Worm (Caenorhabditis elegans): ENCODE results near the gene epg-9.

The epg-9 gene

DNA sequence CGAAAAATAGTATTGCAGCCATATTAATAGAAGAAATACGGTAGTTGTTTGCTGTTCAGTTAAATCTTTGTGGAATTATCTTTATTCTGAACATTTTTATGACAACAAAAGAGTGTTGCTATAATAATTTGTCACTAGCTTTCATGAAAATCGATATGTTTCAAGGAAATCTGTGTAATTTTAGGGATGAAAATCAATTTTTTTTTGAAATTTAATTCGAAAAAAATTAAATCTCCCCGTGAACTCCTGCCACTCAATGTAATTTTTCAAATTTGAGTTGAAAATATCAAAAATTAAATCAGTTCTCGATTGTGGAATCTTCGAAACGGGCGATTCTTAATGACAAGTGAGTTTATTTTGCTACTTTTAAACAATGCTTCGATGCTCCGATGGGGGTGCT, 39.6 kb upstream of the epg-9 start, which contains the start of gene Y69A2AR.46:
Gene Y69A2AR.46 (plus strand): TSS at position 301 of the 400 bp plus-strand sequence.
- TF ChIP-seq hmg-11 (tag; optimal IDR thresholded peaks at IDR 0.05) = no peak
- TF ChIP-seq pha-4 (tag; optimal IDR thresholded peaks at IDR 0.05) = no peak
- TF ChIP-seq nhr-28 (tag; optimal IDR thresholded peaks at IDR 0.05) = no peak
- TF ChIP-seq mdl-1 (tag; optimal IDR thresholded peaks at IDR 0.05) = no peak
- no peak for TF ChIP-seq sea-2 (GFP tag; optimal IDR thresholded peaks at IDR 0.05)
- TF ChIP-seq zag-1 (tag; optimal IDR thresholded peaks at IDR 0.05) = no peak
- TF ChIP-seq jun-1 (tag; optimal IDR thresholded peaks at IDR 0.05) = no peak
- no peak for TF ChIP-seq fkh-2 (tag; optimal IDR thresholded peaks at IDR 0.05)
- TF ChIP-seq pqm-1 (tag; optimal IDR thresholded peaks at IDR 0.05) = no peak
- TF ChIP-seq ceh-9 (tag; optimal IDR thresholded peaks at IDR 0.05) = no peak
- no peak for TF ChIP-seq lin-15B (tag; optimal IDR thresholded peaks at IDR 0.05)
- no peak for TF ChIP-seq mml-1 (tag; optimal IDR thresholded peaks at IDR 0.05)

DNA sequence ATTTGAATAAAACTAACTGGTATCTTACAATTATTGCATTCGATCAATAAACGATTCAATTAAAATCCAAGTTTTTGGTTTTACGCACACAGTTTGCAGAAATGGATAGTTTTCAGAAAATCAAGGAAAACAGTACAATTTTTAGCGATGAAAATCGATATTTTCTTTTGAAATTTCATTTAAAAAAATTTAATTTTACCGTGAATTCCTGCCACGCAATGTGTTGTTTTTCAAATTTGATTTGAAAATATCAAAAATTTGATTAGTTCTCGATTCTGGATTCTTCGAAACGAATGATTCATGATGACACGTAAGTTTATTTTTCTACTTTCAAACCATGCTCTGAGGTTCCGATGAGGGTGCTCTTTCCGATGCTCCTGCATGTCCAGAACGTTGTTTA, 38.9 kb upstream of the epg-9 start, which contains the start of gene Y69A2AR.50:
Gene Y69A2AR.50 (plus strand): TSS at position 301 of the 400 bp plus-strand sequence.
- TF ChIP-seq ceh-82 (tag; optimal IDR thresholded peaks at IDR 0.05) = no peak
- no peak for TF ChIP-seq lsy-12 (tag; optimal IDR thresholded peaks at IDR 0.05)
- no peak for TF ChIP-seq elt-1 (tag; optimal IDR thresholded peaks at IDR 0.05)
- no peak for TF ChIP-seq aly-2 (tag; optimal IDR thresholded peaks at IDR 0.05)
- TF ChIP-seq elt-2 (tag; optimal IDR thresholded peaks at IDR 0.05) = no peak
- TF ChIP-seq ztf-4 (tag; optimal IDR thresholded peaks at IDR 0.05) = no peak
- TF ChIP-seq fos-1 (tag; optimal IDR thresholded peaks at IDR 0.05) = no peak
- TF ChIP-seq unc-39 (tag; optimal IDR thresholded peaks at IDR 0.05) = no peak
- TF ChIP-seq lin-39 (tag; optimal IDR thresholded peaks at IDR 0.05) = no peak
- TF ChIP-seq fkh-2 (tag; optimal IDR thresholded peaks at IDR 0.05) = no peak
- no peak for TF ChIP-seq nhr-25 (tag; optimal IDR thresholded peaks at IDR 0.05)
- no peak for TF ChIP-seq nhr-67 (tag; optimal IDR thresholded peaks at IDR 0.05)
- no peak for TF ChIP-seq skn-1 (tag; optimal IDR thresholded peaks at IDR 0.05)
- TF ChIP-seq ztf-11 (tag; optimal IDR thresholded peaks at IDR 0.05) = no peak

DNA sequence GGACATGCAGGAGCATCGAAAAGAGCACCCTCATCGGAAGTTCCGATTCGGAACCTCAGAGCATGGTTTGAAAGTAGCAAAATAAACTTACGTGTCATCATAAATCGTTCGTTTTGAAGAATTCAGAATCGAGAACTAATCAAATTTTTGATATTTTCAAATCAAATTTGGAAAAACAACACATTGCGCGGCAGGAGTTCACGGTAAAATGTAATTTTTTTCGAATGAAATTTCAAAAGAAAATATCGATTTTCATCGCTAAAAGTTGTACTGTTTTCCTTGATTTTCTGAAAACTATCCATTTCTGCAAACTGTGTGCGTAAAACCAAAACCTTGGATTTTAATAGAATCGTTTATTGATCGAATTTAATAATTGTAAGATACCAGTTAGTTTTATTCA, 37.0 kb upstream of the epg-9 start, which contains the start of gene Y69A2AR.24:
Gene Y69A2AR.24 (minus strand): TSS at position 101 of the 400 bp plus-strand sequence.
- TF ChIP-seq pha-4 (tag; optimal IDR thresholded peaks at IDR 0.05) = no peak

DNA sequence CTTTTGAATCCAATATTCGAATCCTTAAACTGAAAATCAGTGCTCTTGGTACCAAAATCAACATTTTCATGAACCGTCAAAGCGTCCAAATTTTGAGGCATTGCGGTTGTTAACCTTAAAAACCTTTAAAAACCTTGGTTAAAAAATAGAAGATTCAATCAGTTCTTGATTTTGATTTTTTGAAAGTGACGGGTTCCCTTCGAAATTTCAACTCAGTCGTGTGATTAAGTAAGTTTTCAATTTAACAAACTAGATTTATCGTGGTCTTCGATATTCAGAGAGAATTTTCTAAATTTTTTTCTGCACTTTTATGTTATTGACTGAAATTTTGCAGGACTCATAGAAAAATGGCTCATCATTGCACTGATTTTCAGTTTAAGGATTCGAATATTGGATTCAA, 32.7 kb upstream of the epg-9 start, which contains the start of the genes Y69A2AR.25 and Y69A2AR.12:
Gene Y69A2AR.25 (minus strand): TSS at position 101 of the 400 bp plus-strand sequence.
Gene Y69A2AR.12 (plus strand): TSS at position 348 of the 400 bp plus-strand sequence.
- TF ChIP-seq skn-1 (tag; optimal IDR thresholded peaks at IDR 0.05) (no peak), nhr-43 (tag; optimal IDR thresholded peaks at IDR 0.05; ENCODE audit: poor library complexity, severe bottlenecking) (no peak), nhr-67 (tag; optimal IDR thresholded peaks at IDR 0.05) (no peak), egl-27 (tag; optimal IDR thresholded peaks at IDR 0.05) (no peak), lsy-12 (tag; optimal IDR thresholded peaks at IDR 0.05) (no peak), pqm-1 (tag; optimal IDR thresholded peaks at IDR 0.05) (no peak), daf-12 (tag; optimal IDR thresholded peaks at IDR 0.05) (no peak), ztf-11 (tag; optimal IDR thresholded peaks at IDR 0.05) (no peak), nhr-77 (tag; optimal IDR thresholded peaks at IDR 0.05) (no peak), elt-1 (tag; optimal IDR thresholded peaks at IDR 0.05) (no peak), fkh-2 (tag; optimal IDR thresholded peaks at IDR 0.05) (no peak), ztf-4 (tag; optimal IDR thresholded peaks at IDR 0.05) (no peak), nhr-11 (tag; optimal IDR thresholded peaks at IDR 0.05) (no peak), egl-5 (tag; optimal IDR thresholded peaks at IDR 0.05) (no peak), aly-2 (tag; optimal IDR thresholded peaks at IDR 0.05) (no peak), tbx-2 (tag; optimal IDR thresholded peaks at IDR 0.05) (no peak)

DNA sequence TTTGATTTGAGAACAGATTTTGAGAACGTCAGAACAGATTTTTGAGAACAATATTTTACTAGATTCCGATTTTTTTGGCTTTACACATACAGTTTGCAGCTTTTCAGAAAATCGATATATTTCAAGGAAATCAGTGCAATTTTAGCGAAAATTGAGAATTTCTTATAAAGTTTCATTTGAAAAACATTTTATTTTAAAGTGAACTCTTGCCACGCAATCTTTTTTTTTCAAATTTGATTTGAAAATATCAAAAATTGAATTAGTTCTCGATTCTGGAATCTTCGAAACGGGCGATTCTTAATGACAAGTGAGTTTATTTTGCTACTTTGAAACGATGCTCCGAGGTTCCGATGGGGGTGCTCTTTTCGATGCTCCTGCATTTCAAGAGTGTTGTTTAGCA, 28.8 kb upstream of the epg-9 start, which contains the start of gene Y69A2AR.51:
Gene Y69A2AR.51 (plus strand): TSS at position 301 of the 400 bp plus-strand sequence.
- no peak for TF ChIP-seq nhr-237 (tag; optimal IDR thresholded peaks at IDR 0.05)
- TF ChIP-seq daf-12 (tag; optimal IDR thresholded peaks at IDR 0.05) = no peak
- no peak for TF ChIP-seq hmg-11 (tag; optimal IDR thresholded peaks at IDR 0.05)

DNA sequence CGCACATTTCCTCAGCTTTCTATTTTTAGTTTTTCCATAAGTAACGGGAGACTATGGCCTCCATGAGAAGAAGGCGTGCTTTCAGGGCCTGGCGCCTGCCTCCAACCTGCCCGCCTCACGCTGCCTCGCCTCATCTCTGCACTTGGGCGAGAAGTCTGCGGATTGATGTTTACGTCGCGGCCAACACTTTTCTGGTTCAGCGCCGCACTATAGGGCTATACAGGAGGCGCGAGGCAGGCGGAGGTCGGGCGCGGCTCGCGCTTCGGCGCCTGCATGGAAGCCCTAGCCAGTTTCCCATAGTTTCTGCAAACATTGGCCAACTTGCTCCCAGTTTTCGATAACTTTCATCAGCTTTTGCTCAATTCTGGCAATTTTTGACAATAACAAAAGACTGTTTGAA, 27.8 kb upstream of the epg-9 start:
- no peak for TF ChIP-seq fkh-10 (GFP tag; optimal IDR thresholded peaks at IDR 0.05)
- TF ChIP-seq lin-15B (tag; optimal IDR thresholded peaks at IDR 0.05) = no peak
- TF ChIP-seq nhr-77 (tag; optimal IDR thresholded peaks at IDR 0.05) = no peak
- TF ChIP-seq egl-27 (tag; optimal IDR thresholded peaks at IDR 0.05) = no peak
- TF ChIP-seq pqm-1 (tag; optimal IDR thresholded peaks at IDR 0.05) = no peak
- TF ChIP-seq nhr-25 (tag; optimal IDR thresholded peaks at IDR 0.05) = no peak
- TF ChIP-seq aly-2 (tag; optimal IDR thresholded peaks at IDR 0.05) = no peak
- TF ChIP-seq nhr-67 (tag; optimal IDR thresholded peaks at IDR 0.05) = no peak
- no peak for TF ChIP-seq ceh-82 (tag; optimal IDR thresholded peaks at IDR 0.05)
- no peak for TF ChIP-seq tbx-2 (tag; optimal IDR thresholded peaks at IDR 0.05)
- TF ChIP-seq fos-1 (tag; optimal IDR thresholded peaks at IDR 0.05) = no peak
- TF ChIP-seq ZK546.5 (tag; optimal IDR thresholded peaks at IDR 0.05) = no peak
- no peak for TF ChIP-seq daf-12 (tag; optimal IDR thresholded peaks at IDR 0.05)
- no peak for TF ChIP-seq unc-62 (GFP tag; optimal IDR thresholded peaks at IDR 0.05)
- TF ChIP-seq skn-1 (tag; optimal IDR thresholded peaks at IDR 0.05) = no peak
- no peak for TF ChIP-seq elt-1 (tag; optimal IDR thresholded peaks at IDR 0.05)
- TF ChIP-seq nhr-43 (tag; optimal IDR thresholded peaks at IDR 0.05; ENCODE audit: poor library complexity, severe bottlenecking) = no peak
- no peak for TF ChIP-seq unc-39 (tag; optimal IDR thresholded peaks at IDR 0.05)
- no peak for TF ChIP-seq mdl-1 (tag; optimal IDR thresholded peaks at IDR 0.05)

All from whole organism, L3 larva.